Fruit fly (Drosophila melanogaster): ENCODE measurements around the gene NTPase.

The NTPase gene

DNA sequence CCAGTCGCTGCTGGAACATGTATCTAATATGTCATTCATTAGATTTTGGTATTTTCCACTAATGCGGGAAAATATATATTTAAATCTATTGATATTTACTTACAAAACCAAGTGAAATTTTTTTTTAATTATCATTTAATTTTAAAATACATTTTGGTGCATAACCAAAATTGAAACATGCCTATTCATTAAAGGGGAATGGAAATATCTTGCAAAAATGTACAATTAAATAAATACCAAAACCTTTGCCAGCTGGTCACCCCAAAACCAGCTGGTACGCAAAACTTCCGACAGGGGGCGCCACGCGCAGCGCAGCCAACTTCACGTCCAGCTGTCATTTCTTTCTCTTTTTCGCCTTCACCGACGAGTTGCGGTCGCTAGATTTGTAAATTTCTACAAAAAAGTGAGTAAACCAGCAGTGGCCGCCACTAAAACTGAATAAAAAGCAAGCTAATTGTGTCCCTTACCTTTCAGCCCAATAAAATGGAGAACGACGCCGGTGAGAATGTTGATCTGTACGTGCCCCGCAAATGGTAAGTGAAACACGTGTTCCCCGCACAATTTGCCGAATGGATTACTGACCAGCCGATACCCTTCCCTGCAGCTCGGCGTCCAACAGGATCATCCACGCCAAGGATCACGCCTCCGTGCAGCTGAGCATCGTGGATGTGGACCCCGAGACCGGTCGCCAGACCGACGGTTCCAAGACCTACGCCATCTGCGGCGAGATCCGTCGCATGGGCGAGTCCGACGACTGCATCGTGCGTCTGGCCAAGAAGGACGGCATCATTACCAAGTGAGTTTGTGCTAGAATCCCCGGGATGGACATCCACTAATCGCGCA is 29.7 kb downstream of the NTPase start, which contains the start of the genes CG3104 and RpS21 (continued):
- TF ChIP-seq hkb (optimal IDR thresholded peaks at IDR 0.05): peak; percentile 87
- TF ChIP-seq hkb (GFP tag; IDR thresholded peaks at IDR 0.05): peak; percentile 65; the same call in 1 of the 2 replicates
- TF ChIP-seq CG14050 (GFP tag; IDR thresholded peaks at IDR 0.05): peak; percentile 79
- peak; percentile 84 for TF ChIP-seq sqz (GFP tag; optimal IDR thresholded peaks at IDR 0.05)
- 0 out of 2 replicates have a peak, but pooled peaks have one; percentile 55 for TF ChIP-seq Poxn (GFP tag; IDR thresholded peaks at IDR 0.05)
- peak in 1 of 3 experiments; percentile 71 for TF ChIP-seq lola (GFP tag; optimal IDR thresholded peaks at IDR 0.05)
- TF ChIP-seq nerfin-1 (tag; optimal IDR thresholded peaks at IDR 0.05): peak; percentile 76
- peak; percentile 82 for TF ChIP-seq Awh (GFP tag; IDR thresholded peaks at IDR 0.05)
- TF ChIP-seq Doc2 (GFP tag; IDR thresholded peaks at IDR 0.05): no peak; the same call in none of the 2 replicates
- peak; percentile 66 for TF ChIP-seq Ssrp (tag; optimal IDR thresholded peaks at IDR 0.05)
- peak; percentile 93 for TF ChIP-seq CG34376 (GFP tag; optimal IDR thresholded peaks at IDR 0.05)
- no peak for TF ChIP-seq inv (GFP tag; IDR thresholded peaks at IDR 0.05; ENCODE audit: partially characterized antibody)
- TF ChIP-seq fd64A (GFP tag; optimal IDR thresholded peaks at IDR 0.05): peak; percentile 55

DNA sequence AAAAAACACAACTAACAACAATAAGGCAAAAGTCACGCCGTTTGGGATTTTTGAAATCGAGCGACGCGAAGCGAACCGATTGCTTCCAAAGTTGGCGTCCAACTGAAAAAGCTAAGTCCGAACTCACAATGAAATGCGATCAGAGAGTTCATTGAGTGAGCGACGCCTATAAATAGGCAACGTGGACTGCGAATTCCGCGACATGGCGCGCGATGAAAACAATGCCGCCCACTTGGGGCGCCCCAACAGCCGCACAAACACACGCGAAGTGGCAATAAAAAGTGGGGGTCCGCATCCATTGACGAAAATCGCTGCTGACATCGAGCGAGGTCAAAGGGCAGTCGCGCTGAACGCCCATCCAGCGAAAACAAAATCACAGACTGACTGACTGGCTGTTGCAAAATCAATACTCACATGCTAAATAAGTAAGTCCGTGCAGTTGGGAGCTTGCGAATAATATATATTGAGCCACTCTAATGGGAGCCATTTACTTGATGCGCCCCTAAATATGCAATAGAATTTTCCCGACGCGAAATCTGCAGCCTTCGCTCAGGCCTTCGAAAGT is 30.4 kb downstream of the NTPase start:
- TF ChIP-seq fd96Cb (tag; optimal IDR thresholded peaks at IDR 0.05) (no peak), PHDP (tag; optimal IDR thresholded peaks at IDR 0.05) (no peak), ATbp (GFP tag; optimal IDR thresholded peaks at IDR 0.05) (no peak), caup (GFP tag; optimal IDR thresholded peaks at IDR 0.05; ENCODE audit: severe bottlenecking) (no peak), CG12391 (tag; optimal IDR thresholded peaks at IDR 0.05) (no peak), CG4282 (GFP tag; optimal IDR thresholded peaks at IDR 0.05) (no peak), ftz-f1 (GFP tag; optimal IDR thresholded peaks at IDR 0.05) (peak; percentile 71), B-H1 (GFP tag; IDR thresholded peaks at IDR 0.05) (no peak; the same call in 2 of the 3 replicates), kah (GFP tag; optimal IDR thresholded peaks at IDR 0.05) (no peak), D (optimal IDR thresholded peaks at IDR 0.05) (no peak), D (GFP tag; optimal IDR thresholded peaks at IDR 0.05) (no peak), NfI (GFP tag; optimal IDR thresholded peaks at IDR 0.05) (peak; percentile 2), Hand (GFP tag; optimal IDR thresholded peaks at IDR 0.05) (no peak), CG17802 (tag; optimal IDR thresholded peaks at IDR 0.05) (no peak), CG8281 (tag; optimal IDR thresholded peaks at IDR 0.05) (no peak), nerfin-1 (tag; optimal IDR thresholded peaks at IDR 0.05) (no peak), CG16813 (GFP tag; IDR thresholded peaks at IDR 0.05; ENCODE audit: partially characterized antibody) (no peak), wor (GFP tag; IDR thresholded peaks at IDR 0.05) (no peak), CG16863 (GFP tag; optimal IDR thresholded peaks at IDR 0.05) (no peak), Ada2b (GFP tag; IDR thresholded peaks at IDR 0.05) (no peak), CG3281 (GFP tag; optimal IDR thresholded peaks at IDR 0.05) (no peak), prd (optimal IDR thresholded peaks at IDR 0.05) (no peak), prd (GFP tag; IDR thresholded peaks at IDR 0.05) (no peak), CG6791 (GFP tag; IDR thresholded peaks at IDR 0.05; ENCODE audit: partially characterized antibody) (no peak), gce (GFP tag; IDR thresholded peaks at IDR 0.05) (no peak), gsb (GFP tag; IDR thresholded peaks at IDR 0.05) (no peak), Blimp-1 (GFP tag; optimal IDR thresholded peaks at IDR 0.05) (no peak), ham (GFP tag; IDR thresholded peaks at IDR 0.05) (no peak), CG6175 (GFP tag; IDR thresholded peaks at IDR 0.05) (no peak), CG17829 (tag; optimal IDR thresholded peaks at IDR 0.05) (no peak), Nf-YC (tag; optimal IDR thresholded peaks at IDR 0.05) (no peak), Lpt (GFP tag; optimal IDR thresholded peaks at IDR 0.05) (no peak), CG15514 (GFP tag; optimal IDR thresholded peaks at IDR 0.05) (peak; percentile 81), YL-1 (GFP tag; optimal IDR thresholded peaks at IDR 0.05) (no peak), sob (GFP tag; IDR thresholded peaks at IDR 0.05) (no peak), vvl (GFP tag; IDR thresholded peaks at IDR 0.05) (no peak)

Data from whole organism, embryonic.